Worm (Caenorhabditis elegans): ENCODE measurements around the gene C06E1.7.

Gene C06E1.7

DNA sequence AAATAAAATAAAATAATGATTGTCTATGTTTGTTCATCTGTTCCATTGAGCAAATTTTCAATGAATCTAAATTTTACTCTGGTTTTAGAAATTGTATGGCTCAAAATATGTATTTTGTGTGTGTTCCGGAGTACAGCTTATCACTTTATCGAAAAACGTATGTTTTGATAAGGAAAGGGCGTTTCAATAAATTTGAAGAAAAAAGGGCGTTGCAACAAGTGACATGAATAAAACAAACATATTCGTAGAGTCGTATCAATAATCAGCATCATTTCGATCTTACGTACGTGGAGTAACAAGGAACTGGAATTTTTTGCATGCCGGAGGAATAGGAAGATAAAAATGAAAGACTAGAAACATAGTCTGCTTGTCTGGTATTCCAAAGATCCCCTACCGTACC lies 568 bp upstream of the C06E1.7 start (continued):
- TF ChIP-seq F10B5.3 (tag; optimal IDR thresholded peaks at IDR 0.05) = no peak
- no peak for TF ChIP-seq dmd-9 (GFP tag; IDR thresholded peaks at IDR 0.05)
- no peak for TF ChIP-seq mdt-29 (GFP tag; IDR thresholded peaks at IDR 0.05)
- TF ChIP-seq ceh-28 (tag; optimal IDR thresholded peaks at IDR 0.05) = no peak
- no peak for TF ChIP-seq lsy-2 (tag; optimal IDR thresholded peaks at IDR 0.05)
- no peak for TF ChIP-seq ama-1 (optimal IDR thresholded peaks at IDR 0.05)
- no peak for TF ChIP-seq mep-1 (tag; optimal IDR thresholded peaks at IDR 0.05)
- no peak for TF ChIP-seq aly-2 (tag; optimal IDR thresholded peaks at IDR 0.05)
- peak; percentile 52 for TF ChIP-seq hlh-11 (tag; optimal IDR thresholded peaks at IDR 0.05)
- TF ChIP-seq daf-8 (GFP tag; IDR thresholded peaks at IDR 0.05) = no peak
- peak; percentile 90 for TF ChIP-seq nhr-28 (tag; optimal IDR thresholded peaks at IDR 0.05)
- no peak for TF ChIP-seq lin-1 (GFP tag; IDR thresholded peaks at IDR 0.05)
- no peak for TF ChIP-seq ceh-44 (GFP tag; IDR thresholded peaks at IDR 0.05)
- no peak for TF ChIP-seq zag-1 (tag; optimal IDR thresholded peaks at IDR 0.05)

DNA sequence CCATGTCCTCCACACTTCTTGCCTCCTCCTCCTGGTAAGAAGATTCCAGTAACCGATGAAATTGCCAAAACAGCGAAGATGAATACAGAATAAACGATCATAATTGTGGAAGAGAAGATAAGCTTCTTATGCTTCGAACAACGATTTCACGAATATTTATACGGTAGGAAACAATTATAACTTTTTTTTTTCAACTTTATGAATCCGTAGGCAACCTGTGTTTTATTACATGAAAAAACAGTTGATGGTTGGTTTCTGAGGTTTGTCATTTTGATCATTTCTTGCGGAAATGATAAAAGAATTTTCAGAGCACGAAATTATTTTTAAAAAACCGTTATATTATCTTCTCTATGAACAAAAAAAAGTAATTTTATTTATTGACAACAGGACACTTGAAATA lies 2.6 kb downstream of the C06E1.7 start, which contains the start of gene fipr-16:
fipr-16 (minus strand) TSS at position 101 of the 400 bp plus-strand sequence.
- TF ChIP-seq daf-8 (GFP tag; IDR thresholded peaks at IDR 0.05) (no peak), madf-9 (GFP tag; conservative IDR thresholded peaks at IDR 0.05) (no peak), saeg-2 (GFP tag; IDR thresholded peaks at IDR 0.05) (no peak), dve-1 (tag; optimal IDR thresholded peaks at IDR 0.05; ENCODE audit: insufficient read depth) (no peak), ztf-11 (tag; optimal IDR thresholded peaks at IDR 0.05) (no peak), hlh-30 (tag; optimal IDR thresholded peaks at IDR 0.05; ENCODE audit: insufficient read depth) (no peak), set-16 (GFP tag; IDR thresholded peaks at IDR 0.05) (no peak), zip-2 (tag; optimal IDR thresholded peaks at IDR 0.05) (no peak), ces-1 (GFP tag; optimal IDR thresholded peaks at IDR 0.05) (no peak)

DNA sequence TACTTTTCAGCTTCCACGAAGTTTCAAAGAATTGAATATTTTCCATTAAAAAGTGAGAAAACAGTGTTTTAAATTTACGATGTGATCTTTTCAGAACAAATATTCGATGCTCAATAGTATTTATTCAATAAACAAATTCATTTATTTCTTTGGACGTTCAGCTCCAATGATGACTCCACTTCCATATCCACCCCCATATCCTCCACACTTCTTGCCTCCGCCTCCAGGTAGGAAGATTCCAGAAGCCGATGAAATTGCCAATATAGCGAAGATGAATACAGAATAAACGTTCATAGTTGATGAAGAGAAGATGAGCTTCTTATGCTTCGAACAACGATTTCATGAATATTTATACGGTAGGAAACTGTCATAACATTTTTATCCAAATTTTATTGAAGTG lies 4.3 kb downstream of the C06E1.7 start, which contains the start of gene fip-3:
fip-3 (minus strand) TSS at position 294 of the 400 bp plus-strand sequence.
- TF ChIP-seq mxl-3 (GFP tag; optimal IDR thresholded peaks at IDR 0.05) (no peak), Y75B8A.6 (GFP tag; IDR thresholded peaks at IDR 0.05) (no peak), ZK337.2 (GFP tag; IDR thresholded peaks at IDR 0.05) (no peak), lin-38 (GFP tag; IDR thresholded peaks at IDR 0.05) (no peak), snpc-1.2 (GFP tag; IDR thresholded peaks at IDR 0.05) (no peak), unc-39 (tag; optimal IDR thresholded peaks at IDR 0.05) (no peak), unc-62 (GFP tag; optimal IDR thresholded peaks at IDR 0.05 in 1 of 2) (peak in 1 of 2 experiments; percentile 94), unc-62 (tag; optimal IDR thresholded peaks at IDR 0.05) (no peak)

DNA sequence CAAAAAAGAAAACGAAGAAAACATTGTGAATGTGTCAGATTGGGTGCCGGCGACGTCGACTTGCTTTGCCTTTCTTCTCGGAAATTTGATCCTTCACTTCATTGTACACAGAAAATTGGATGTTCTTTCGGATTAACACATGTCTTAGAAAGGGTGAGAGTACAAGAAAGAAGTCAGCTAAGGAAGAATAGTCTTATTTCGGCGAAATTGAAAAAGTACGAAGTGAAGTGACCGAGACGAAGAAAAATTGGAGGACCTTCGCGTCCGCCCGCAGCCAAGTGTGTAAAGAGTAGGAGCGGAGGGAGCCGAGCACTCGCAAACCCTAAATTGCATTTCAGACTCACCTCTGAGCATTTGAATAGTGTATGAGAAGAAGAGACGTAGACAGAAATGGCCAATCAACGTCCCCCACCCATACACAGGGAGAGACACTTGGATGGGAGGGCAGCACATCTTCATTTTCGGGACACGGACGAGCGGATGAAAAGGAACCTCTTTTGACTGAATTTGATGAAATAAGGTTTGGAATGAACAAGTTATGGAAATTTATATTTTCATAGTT lies 4.8 kb downstream of the C06E1.7 start, which contains the start of gene glr-1:
glr-1 (minus strand) TSS at position 51 of the 562 bp plus-strand sequence.
- no peak for TF ChIP-seq ceh-82 (tag; optimal IDR thresholded peaks at IDR 0.05)
- no peak for TF ChIP-seq F37D6.2 (tag; optimal IDR thresholded peaks at IDR 0.05)
- no peak for TF ChIP-seq mdt-29 (GFP tag; IDR thresholded peaks at IDR 0.05)
- no peak for TF ChIP-seq Y75B8A.6 (GFP tag; IDR thresholded peaks at IDR 0.05)
- peak; percentile 92 for TF ChIP-seq fkh-10 (GFP tag; optimal IDR thresholded peaks at IDR 0.05)
- TF ChIP-seq unc-130 (GFP tag; optimal IDR thresholded peaks at IDR 0.05) = no peak
- TF ChIP-seq daf-8 (GFP tag; IDR thresholded peaks at IDR 0.05) = no peak
- no peak for TF ChIP-seq lin-1 (GFP tag; IDR thresholded peaks at IDR 0.05)
- no peak for TF ChIP-seq Y5F2A.4 (GFP tag; optimal IDR thresholded peaks at IDR 0.05)
- TF ChIP-seq aha-1 (tag) = peak; percentile 91
- no peak for TF ChIP-seq nhr-11 (tag; optimal IDR thresholded peaks at IDR 0.05)
- TF ChIP-seq dve-1 (tag; optimal IDR thresholded peaks at IDR 0.05; ENCODE audit: insufficient read depth) = no peak
- no peak for TF ChIP-seq set-16 (GFP tag; IDR thresholded peaks at IDR 0.05)
- TF ChIP-seq D1046.2 (GFP tag; IDR thresholded peaks at IDR 0.05) = no peak
- no peak for TF ChIP-seq hmg-1.1 (GFP tag; IDR thresholded peaks at IDR 0.05)
- TF ChIP-seq ctbp-1 (GFP tag; IDR thresholded peaks at IDR 0.05) = 0 out of 2 replicates have a peak, but pooled peaks have one; percentile 25
- no peak for TF ChIP-seq mxl-2 (GFP tag; conservative IDR thresholded peaks at IDR 0.05)

All from whole organism, L4 larva.